In the genomic region with DNA sequence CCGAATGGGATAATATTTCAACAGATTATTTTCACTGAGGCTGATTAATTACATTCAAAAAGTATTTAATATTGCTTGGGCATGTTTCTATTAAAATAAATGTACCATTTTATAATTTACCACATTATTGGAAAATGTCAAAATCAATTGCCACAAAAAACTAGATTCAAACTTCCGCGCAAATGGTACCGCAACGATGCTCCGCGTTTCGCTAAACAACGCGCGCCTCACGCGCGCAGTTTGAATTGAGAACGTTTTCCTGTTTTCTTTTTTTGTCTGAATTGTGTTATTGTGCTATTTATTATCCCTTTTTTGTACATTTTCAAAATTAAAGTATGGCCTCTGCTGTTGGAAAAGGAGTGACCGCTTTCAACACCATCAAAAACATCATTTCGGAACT, we compare ENCODE assay signal across 2 worm cellular contexts.
TF ChIP-seq lines count a peak whose summit lies in the region.

Gene C29E4.12, plus strand, starts transcription at position 333 of the 400 bp plus-strand sequence.

TF ChIP-seq in whole organism, L1 larva, 84 proteins besides CTCF, POLR2A, EP300 and RAD21 (continued from another document):
- TF ChIP-seq nhr-237 (tag; optimal IDR thresholded peaks at IDR 0.05; lab: Kevin White, UChicago) = peak; percentile 62
- TF ChIP-seq irx-1 (tag; optimal IDR thresholded peaks at IDR 0.05; lab: Kevin White, UChicago) = peak; percentile 62
- TF ChIP-seq nhr-85 (tag; lab: Kevin White, UChicago) = peak; percentile 86
- TF ChIP-seq aha-1 (tag; optimal IDR thresholded peaks at IDR 0.05; lab: Kevin White, UChicago) = no peak
- peak; percentile 63 for TF ChIP-seq C04F5.9 (tag; optimal IDR thresholded peaks at IDR 0.05; lab: Kevin White, UChicago)
- TF ChIP-seq egl-13 (tag; optimal IDR thresholded peaks at IDR 0.05; lab: Kevin White, UChicago) = peak; percentile 26
- peak in 2 of 6 experiments; percentile 4 to 64 for TF ChIP-seq elt-3 (tag; optimal IDR thresholded peaks at IDR 0.05; lab: Kevin White, UChicago)
- no peak for TF ChIP-seq ceh-88 (GFP tag; IDR thresholded peaks at IDR 0.05; lab: Robert Waterston, UW)
- no peak for TF ChIP-seq sup-37 (GFP tag; optimal IDR thresholded peaks at IDR 0.05; lab: Kevin White, UChicago)
- TF ChIP-seq nhr-77 (tag; optimal IDR thresholded peaks at IDR 0.05; lab: Kevin White, UChicago) = peak; percentile 61
- peak; percentile 98 to 99 for TF ChIP-seq lin-35 (GFP tag; optimal IDR thresholded peaks at IDR 0.05; lab: Kevin White, UChicago)
- peak; percentile 87 for TF ChIP-seq rnt-1 (tag; optimal IDR thresholded peaks at IDR 0.05; lab: Kevin White, UChicago)
- TF ChIP-seq ceh-90 (tag; optimal IDR thresholded peaks at IDR 0.05; lab: Kevin White, UChicago) = peak; percentile 34
- TF ChIP-seq nhr-20 (tag; optimal IDR thresholded peaks at IDR 0.05; lab: Kevin White, UChicago) = peak; percentile 74
- TF ChIP-seq unc-130 (tag; optimal IDR thresholded peaks at IDR 0.05; lab: Kevin White, UChicago) = peak; percentile 40
- peak; percentile 82 for TF ChIP-seq nhr-71 (tag; optimal IDR thresholded peaks at IDR 0.05; lab: Kevin White, UChicago)
- peak; percentile 26 for TF ChIP-seq elt-2 (tag; optimal IDR thresholded peaks at IDR 0.05; lab: Kevin White, UChicago)
- TF ChIP-seq nhr-19 (GFP tag; conservative IDR thresholded peaks at IDR 0.05; lab: Robert Waterston, UW) = peak; percentile 79
- TF ChIP-seq unc-98 (GFP tag; IDR thresholded peaks at IDR 0.05; lab: Robert Waterston, UW) = no peak
- TF ChIP-seq ets-5 (GFP tag; IDR thresholded peaks at IDR 0.05; lab: Robert Waterston, UW) = no peak
- peak; percentile 82 for TF ChIP-seq isw-1 (GFP tag; IDR thresholded peaks at IDR 0.05; lab: Robert Waterston, UW)
- TF ChIP-seq nhr-47 (tag; optimal IDR thresholded peaks at IDR 0.05; lab: Kevin White, UChicago) = peak; percentile 84
- peak; percentile 25 for TF ChIP-seq zip-4 (GFP tag; optimal IDR thresholded peaks at IDR 0.05; lab: Kevin White, UChicago)
- TF ChIP-seq snpc-4 (tag; optimal IDR thresholded peaks at IDR 0.05; lab: Kevin White, UChicago) = peak; percentile 27
- peak; percentile 64 for TF ChIP-seq aly-2 (tag; optimal IDR thresholded peaks at IDR 0.05; lab: Kevin White, UChicago)
- TF ChIP-seq pax-3 (tag; optimal IDR thresholded peaks at IDR 0.05; lab: Kevin White, UChicago) = peak; percentile 65
- TF ChIP-seq dsc-1 (tag; optimal IDR thresholded peaks at IDR 0.05; lab: Kevin White, UChicago) = no peak
- TF ChIP-seq hlh-4 (tag; optimal IDR thresholded peaks at IDR 0.05; lab: Kevin White, UChicago) = no peak
- TF ChIP-seq fos-1 (tag; optimal IDR thresholded peaks at IDR 0.05; lab: Kevin White, UChicago) = peak; percentile 7
- TF ChIP-seq xbp-1 (tag; optimal IDR thresholded peaks at IDR 0.05; lab: Kevin White, UChicago) = peak; percentile 78
- TF ChIP-seq tbx-2 (tag; optimal IDR thresholded peaks at IDR 0.05; lab: Kevin White, UChicago) = peak; percentile 77
- TF ChIP-seq fkh-10 (GFP tag; optimal IDR thresholded peaks at IDR 0.05; lab: Kevin White, UChicago) = no peak
- TF ChIP-seq fkh-4 (tag; optimal IDR thresholded peaks at IDR 0.05; lab: Kevin White, UChicago; ENCODE audit: borderline replicate concordance) = no peak
- no peak for TF ChIP-seq hpl-2 (GFP tag; optimal IDR thresholded peaks at IDR 0.05; lab: Kevin White, UChicago)

TF ChIP-seq in whole organism, L3 larva, 47 proteins besides CTCF, POLR2A, EP300 and RAD21 (continued from another document):
- TF ChIP-seq ceh-9 (tag; optimal IDR thresholded peaks at IDR 0.05; lab: Kevin White, UChicago) (no peak), fkh-2 (tag; optimal IDR thresholded peaks at IDR 0.05; lab: Kevin White, UChicago) (no peak)
TF ChIP-seq in whole organism, L3 larva: peak in this region for 14.
